Worm (Caenorhabditis elegans) whole organism, L4/young adult: ENCODE data around the gene cyp-37B1.

Source experiments
- W03F9.2 ChIP-seq: fragments of 150-350 bp; optimal IDR thresholded peaks from 2 replicates; lab custom pipeline; 2014; ENCODE audit warnings: missing biosample characterization, missing genetic modification characterization
- dao-5 ChIP-seq: sonication (generic microtip); optimal IDR thresholded peaks from 2 replicates; lab custom pipeline; 2016; ENCODE audit warnings: missing genotype, missing genetic modification characterization, moderate library complexity, missing compliant biosample characterization
- him-1 ChIP-seq: sonication (generic microtip); optimal IDR thresholded peaks from 2 replicates; lab custom pipeline; 2016; ENCODE audit warnings: missing genotype, missing genetic modification reagents, missing genetic modification characterization, missing compliant biosample characterization

DNA sequence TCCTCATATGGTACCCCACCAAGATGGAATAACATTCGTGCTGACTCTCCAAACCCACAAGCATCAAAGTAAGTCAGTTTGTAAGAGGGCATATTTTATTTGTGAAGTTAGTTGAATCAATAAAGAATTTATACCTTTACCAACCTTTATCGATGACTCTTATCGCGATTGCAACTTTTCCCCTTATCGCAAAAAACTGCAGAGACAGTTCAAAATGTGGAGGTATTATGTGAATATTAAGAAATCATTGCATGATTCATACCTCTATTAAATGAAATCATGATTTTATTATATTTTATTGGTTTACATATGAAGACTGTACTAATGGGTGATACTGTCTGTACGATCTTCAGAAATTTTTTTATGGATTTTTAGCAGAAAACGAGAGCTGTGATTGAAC is 45.7 kb upstream of the cyp-37B1 start, which contains the start of gene gst-22:
- TF ChIP-seq him-1 (no peak), dao-5 (no peak), W03F9.2 (tag; lab: Kevin White, UChicago) (no peak)
